Worm (Caenorhabditis elegans) whole organism, L3 larva: ENCODE measurements around the gene K10H10.6.

Experiments
- ama-1 ChIP-seq: fragments of 150-350 bp; optimal IDR thresholded peaks from 2 replicates; lab custom pipeline; 2018
- elt-1 ChIP-seq: fragments of 150-350 bp; optimal IDR thresholded peaks from 2 replicates; lab custom pipeline; 2014; ENCODE audit warnings: missing biosample characterization, missing genetic modification characterization
- fkh-10 ChIP-seq: sonication (generic microtip); optimal IDR thresholded peaks from 2 replicates; lab custom pipeline; 2017; ENCODE audit warnings: missing biosample characterization, missing genetic modification reagents, missing genetic modification characterization
- lin-39 ChIP-seq: fragments of 150-350 bp; optimal IDR thresholded peaks from 2 replicates; lab custom pipeline; 2018; ENCODE audit warnings: missing biosample characterization, missing genetic modification reagents, missing genetic modification characterization
- nfya-1 ChIP-seq: sonication (generic microtip); optimal IDR thresholded peaks from 2 replicates; lab custom pipeline; 2017; ENCODE audit warnings: missing genetic modification characterization, mild to moderate bottlenecking, missing compliant biosample characterization, antibody characterized with exemption, moderate library complexity; ENCODE audit not compliant: insufficient read depth
- nhr-11 ChIP-seq: fragments of 150-350 bp; optimal IDR thresholded peaks from 2 replicates; lab custom pipeline; 2014; ENCODE audit warnings: missing biosample characterization, missing genetic modification characterization
- nhr-23 ChIP-seq: fragments of 150-350 bp; optimal IDR thresholded peaks from 2 replicates; lab custom pipeline; 2014; ENCODE audit warnings: missing biosample characterization, missing genetic modification reagents, missing genetic modification characterization
- nhr-28 ChIP-seq: fragments of 150-350 bp; optimal IDR thresholded peaks from 2 replicates; lab custom pipeline; 2014; ENCODE audit warnings: missing biosample characterization, missing genetic modification characterization
- nhr-76 ChIP-seq: fragments of 150-350 bp; sonication (generic microtip); optimal IDR thresholded peaks from 5 replicates; lab custom pipeline; 2014; ENCODE audit warnings: missing biosample characterization, missing genetic modification characterization
- nhr-77 ChIP-seq: fragments of 150-350 bp; optimal IDR thresholded peaks from 2 replicates; lab custom pipeline; 2014; ENCODE audit warnings: missing biosample characterization, missing genetic modification characterization
- pha-4 ChIP-seq: fragments of 150-350 bp; optimal IDR thresholded peaks from 2 replicates; lab custom pipeline; 2014; ENCODE audit warnings: missing biosample characterization, missing genetic modification reagents, missing genetic modification characterization
- pqm-1 ChIP-seq: fragments of 150-350 bp; optimal IDR thresholded peaks from 2 replicates; lab custom pipeline; 2017; ENCODE audit warnings: missing biosample characterization, missing genetic modification characterization, inconsistent platforms
- unc-62 ChIP-seq: fragments of 150-350 bp; sonication (generic microtip); optimal IDR thresholded peaks from 4 replicates; lab custom pipeline; 2014; ENCODE audit warnings: missing biosample characterization, missing genetic modification reagents, missing genetic modification characterization

- TF ChIP-seq nhr-76 (no peak), lin-39 (tag; lab: Kevin White, UChicago) (no peak), nhr-11 (tag; lab: Kevin White, UChicago) (no peak), nhr-23 (no peak), fkh-10 (GFP tag; lab: Kevin White, UChicago) (no peak), ama-1 (no peak), nfya-1 (no peak), pha-4 (no peak), unc-62 (no peak), nhr-77 (tag; lab: Kevin White, UChicago) (no peak), elt-1 (tag; lab: Kevin White, UChicago) (no peak), pqm-1 (no peak), nhr-28 (no peak)
Measured at ce11 chrII:14510162-14510561, 7.1 kb downstream of the K10H10.6 start.
